Worm (Caenorhabditis elegans) whole organism, young adult: ENCODE data around the gene F16B3.3.
A peak's percentile ranks its signal among the peaks of the same experiment; 100 is the strongest.

Experiments
- B0019.2 ChIP-seq: fragments of 200-800 bp; sonication (Bioruptor generic); conservative IDR thresholded peaks from 2 replicates; pipeline ENCODE4 v1.3.6; 2022; ENCODE audit warnings: missing genetic modification reagents, missing genetic modification characterization, missing compliant biosample characterization
- B0336.3 ChIP-seq: fragments of 200-800 bp; sonication (Bioruptor generic); IDR thresholded peaks from 2 replicates; pipeline ENCODE4 v1.3.6; 2022; ENCODE audit warnings: missing genetic modification characterization, missing compliant biosample characterization
- F10E7.11 ChIP-seq: sonication (generic microtip); optimal IDR thresholded peaks from 2 replicates; lab custom pipeline; 2017; ENCODE audit warnings: mild to moderate bottlenecking, missing genetic modification characterization, moderate library complexity, missing compliant biosample characterization
- F22D6.2 ChIP-seq: sonication (generic microtip); optimal IDR thresholded peaks from 2 replicates; lab custom pipeline; 2016; ENCODE audit warnings: mild to moderate bottlenecking, missing genetic modification characterization, missing compliant biosample characterization
- F57C9.4 ChIP-seq: sonication (generic microtip); optimal IDR thresholded peaks from 2 replicates; lab custom pipeline; 2017; ENCODE audit warnings: mild to moderate bottlenecking, missing genetic modification characterization, missing compliant biosample characterization
- K12H6.12 ChIP-seq: fragments of 200-800 bp; sonication (Bioruptor generic); optimal IDR thresholded peaks from 2 replicates; lab custom pipeline; 2018; ENCODE audit warnings: mild to moderate bottlenecking, missing genetic modification characterization, missing compliant biosample characterization
- T26A5.8 ChIP-seq: sonication (generic microtip); optimal IDR thresholded peaks from 2 replicates; lab custom pipeline; 2016; ENCODE audit warnings: missing genetic modification characterization, missing compliant biosample characterization
- Y67H2A.10 ChIP-seq: fragments of 200-800 bp; sonication (Bioruptor generic); conservative IDR thresholded peaks from 2 replicates; pipeline ENCODE4 v1.3.6; 2022; ENCODE audit warnings: missing genetic modification reagents, missing genetic modification characterization, missing compliant biosample characterization
- ama-1 ChIP-seq, 3 experiments: fragments of 150-350 bp in 1 of 3; sonication (generic microtip) in 2 of 3; optimal IDR thresholded peaks; 2 replicates each; lab custom pipeline; 2014 to 2018; ENCODE audit warnings: missing biosample characterization in 2 of 3, missing genetic modification characterization in 2 of 3, missing genetic modification reagents in 2 of 3
- attf-5 ChIP-seq: fragments of 200-800 bp; sonication (Bioruptor generic); optimal IDR thresholded peaks from 2 replicates; lab custom pipeline; 2018; ENCODE audit warnings: mild to moderate bottlenecking, missing genetic modification characterization, missing compliant biosample characterization
- attf-6 ChIP-seq: fragments of 200-800 bp; sonication (Bioruptor generic); IDR thresholded peaks from 2 replicates; pipeline ENCODE4 v1.3.6; 2022; ENCODE audit warnings: missing genetic modification reagents, missing genetic modification characterization, missing compliant biosample characterization
- cebp-1 ChIP-seq, 2 experiments: fragments of 200-800 bp in 1 of 2; sonication (Bioruptor generic) in 1 of 2; sonication (generic microtip) in 1 of 2; IDR thresholded peaks in 1 of 2; optimal IDR thresholded peaks in 1 of 2; 2 replicates each; pipeline versions ENCODE4 v1.3.6 to Lab custom; 2017 to 2022; ENCODE audit warnings: missing compliant biosample characterization in 2 of 2, missing genetic modification characterization in 2 of 2, mild to moderate bottlenecking in 1 of 2, missing genetic modification reagents in 1 of 2, moderate library complexity in 1 of 2
- ceh-100 ChIP-seq: fragments of 200-800 bp; sonication (Bioruptor generic); IDR thresholded peaks from 2 replicates; pipeline ENCODE4 v1.3.6; 2022; ENCODE audit warnings: missing genetic modification reagents, missing genetic modification characterization, missing compliant biosample characterization
- efl-1 ChIP-seq: fragments of 150-350 bp; optimal IDR thresholded peaks from 2 replicates; lab custom pipeline; 2014; ENCODE audit warnings: missing biosample characterization, missing genetic modification reagents, missing genetic modification characterization
- ets-4 ChIP-seq: fragments of 200-800 bp; sonication (Bioruptor generic); optimal IDR thresholded peaks from 2 replicates; lab custom pipeline; 2018; ENCODE audit warnings: mild to moderate bottlenecking, missing genetic modification characterization, missing compliant biosample characterization
- hlh-26 ChIP-seq: fragments of 200-800 bp; sonication (Bioruptor generic); conservative IDR thresholded peaks from 2 replicates; pipeline ENCODE4 v1.3.6; 2022; ENCODE audit warnings: missing genetic modification reagents, missing genetic modification characterization, missing compliant biosample characterization
- hmg-1.2 ChIP-seq: fragments of 200-800 bp; sonication (Bioruptor generic); IDR thresholded peaks from 2 replicates; pipeline ENCODE4 v1.3.6; 2022; ENCODE audit warnings: missing genetic modification reagents, missing genetic modification characterization, missing compliant biosample characterization
- hmg-20 ChIP-seq: fragments of 200-800 bp; sonication (Bioruptor generic); IDR thresholded peaks from 2 replicates; pipeline ENCODE4 v1.3.6; 2022; ENCODE audit warnings: missing genetic modification reagents, missing genetic modification characterization, missing compliant biosample characterization
- let-607 ChIP-seq, 2 experiments: fragments of 200-800 bp in 1 of 2; sonication (Bioruptor generic) in 1 of 2; sonication (generic microtip) in 1 of 2; optimal IDR thresholded peaks; 2 replicates each; lab custom pipeline; 2016 to 2018; ENCODE audit warnings: mild to moderate bottlenecking in 2 of 2, missing compliant biosample characterization in 2 of 2, missing genetic modification characterization in 2 of 2, moderate library complexity in 2 of 2, missing genotype in 1 of 2
- lin-26 ChIP-seq: fragments of 200-800 bp; sonication (Bioruptor generic); IDR thresholded peaks from 2 replicates; pipeline ENCODE4 v1.3.6; 2022; ENCODE audit warnings: missing genetic modification reagents, missing genetic modification characterization, missing compliant biosample characterization
- lin-35 ChIP-seq, 3 experiments: fragments of 150-350 bp in 2 of 3; sonication (generic microtip) in 1 of 3; optimal IDR thresholded peaks; 2 replicates each; lab custom pipeline; 2014 to 2018; ENCODE audit warnings: missing biosample characterization in 3 of 3, missing genetic modification characterization in 3 of 3, missing genetic modification reagents in 3 of 3
- lsl-1 ChIP-seq: fragments of 200-800 bp; sonication (Bioruptor generic); optimal IDR thresholded peaks from 2 replicates; lab custom pipeline; 2018; ENCODE audit warnings: mild to moderate bottlenecking, missing genetic modification characterization, moderate library complexity, missing compliant biosample characterization
- lsy-27 ChIP-seq: sonication (generic microtip); optimal IDR thresholded peaks from 2 replicates; lab custom pipeline; 2017; ENCODE audit warnings: missing genetic modification characterization, mild to moderate bottlenecking, missing compliant biosample characterization, antibody characterized with exemption, missing genotype, borderline replicate concordance; ENCODE audit not compliant: insufficient read depth
- nhr-179 ChIP-seq: sonication (generic microtip); optimal IDR thresholded peaks from 2 replicates; lab custom pipeline; 2016; ENCODE audit warnings: mild to moderate bottlenecking, missing genetic modification characterization, missing compliant biosample characterization
- pbrm-1 ChIP-seq: fragments of 200-800 bp; sonication (Bioruptor generic); IDR thresholded peaks from 2 replicates; pipeline ENCODE4 v1.3.6; 2022; ENCODE audit warnings: missing genetic modification reagents, missing genetic modification characterization, missing compliant biosample characterization
- sea-2 ChIP-seq: fragments of 200-800 bp; sonication (Bioruptor generic); IDR thresholded peaks from 2 replicates; pipeline ENCODE4 v1.3.6; 2022; ENCODE audit warnings: missing genetic modification characterization, missing compliant biosample characterization
- snpc-4 ChIP-seq, 5 experiments: fragments of 150-350 bp in 1 of 5; sonication (generic microtip) in 4 of 5; optimal IDR thresholded peaks; 2 replicates each; lab custom pipeline; 2014 to 2018; ENCODE audit warnings: missing genetic modification characterization in 5 of 5, missing biosample characterization in 3 of 5, antibody characterized with exemption in 2 of 5, mild to moderate bottlenecking in 2 of 5, missing compliant biosample characterization in 2 of 5, missing genotype in 2 of 5, moderate library complexity in 2 of 5, missing genetic modification reagents in 1 of 5
- somi-1 ChIP-seq: fragments of 200-800 bp; sonication (Bioruptor generic); optimal IDR thresholded peaks from 2 replicates; lab custom pipeline; 2018; ENCODE audit warnings: mild to moderate bottlenecking, missing genetic modification characterization, missing compliant biosample characterization
- tbx-9 ChIP-seq: sonication (generic microtip); optimal IDR thresholded peaks from 2 replicates; lab custom pipeline; 2016; ENCODE audit warnings: borderline replicate concordance, missing genetic modification characterization, inconsistent platforms, missing compliant biosample characterization
- xnd-1 ChIP-seq: sonication (generic microtip); optimal IDR thresholded peaks from 2 replicates; lab custom pipeline; 2016; ENCODE audit warnings: missing genotype, missing genetic modification reagents, missing genetic modification characterization, missing compliant biosample characterization
- ztf-25 ChIP-seq: fragments of 200-800 bp; sonication (Bioruptor generic); IDR thresholded peaks from 2 replicates; pipeline ENCODE4 v1.3.6; 2022; ENCODE audit warnings: missing genetic modification reagents, missing genetic modification characterization, missing compliant biosample characterization
- ztf-26 ChIP-seq: sonication (generic microtip); optimal IDR thresholded peaks from 2 replicates; lab custom pipeline; 2017; ENCODE audit warnings: missing genetic modification characterization, missing compliant biosample characterization
- ztf-6 ChIP-seq: fragments of 200-800 bp; sonication (Bioruptor generic); IDR thresholded peaks from 2 replicates; pipeline ENCODE4 v1.3.6; 2022; ENCODE audit warnings: missing genetic modification reagents, missing genetic modification characterization, missing compliant biosample characterization

The F16B3.3 gene

DNA sequence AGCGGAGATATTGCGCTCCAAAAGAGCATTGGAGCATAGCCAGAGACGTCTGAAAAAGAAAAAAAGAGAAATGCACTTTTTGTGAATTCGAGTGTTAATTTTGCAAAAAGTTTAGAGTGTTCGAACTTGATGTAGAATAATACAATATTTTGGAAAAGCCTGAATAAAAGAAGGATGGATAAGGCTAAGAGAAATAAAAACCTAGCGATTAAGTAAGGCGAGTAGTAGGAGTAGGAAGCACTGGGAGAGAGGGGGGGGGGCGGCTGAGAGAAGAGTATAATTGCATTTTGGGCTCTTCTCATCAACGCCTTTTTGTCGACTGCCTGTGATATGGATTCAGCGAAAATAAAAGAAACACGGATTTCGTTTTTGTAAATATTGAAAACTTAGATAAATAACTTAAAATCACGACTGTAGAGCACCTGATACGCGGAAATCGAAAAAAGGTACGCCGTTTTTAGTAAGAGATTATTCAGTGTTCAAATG is at the start of gene F16B3.3:
Gene F16B3.3, minus strand, starts transcription at position 51 of the 486 bp plus-strand sequence.
- TF ChIP-seq ztf-26 (tag; lab: Kevin White, UChicago) (no peak), hmg-20 (GFP tag; lab: Robert Waterston, UW) (no peak), ets-4 (no peak), hlh-26 (GFP tag; lab: Robert Waterston, UW) (no peak), sea-2 (GFP tag; lab: Robert Waterston, UW) (no peak)

DNA sequence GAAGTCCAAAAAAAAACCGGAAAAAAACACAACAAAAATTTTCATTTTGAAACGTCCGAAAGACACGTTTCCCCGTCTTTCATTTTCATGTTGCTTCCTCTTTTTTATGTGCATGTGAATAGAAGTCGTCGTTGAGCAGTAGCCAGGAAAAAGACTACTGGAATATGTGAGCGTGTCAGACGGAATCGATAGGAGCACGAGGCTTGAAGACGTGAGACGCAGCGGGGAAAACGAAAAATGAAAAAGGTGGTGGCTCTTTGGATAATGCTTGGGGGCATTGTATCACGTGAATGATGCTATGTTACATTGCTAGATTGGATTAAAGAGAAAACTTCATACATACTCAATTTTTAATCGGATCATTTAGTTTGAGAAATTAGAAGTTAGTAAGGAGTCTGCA is 48.4 kb upstream of the F16B3.3 start:
- TF ChIP-seq cebp-1 (GFP tag; IDR thresholded peaks at IDR 0.05; lab: Robert Waterston, UW) (no peak), cebp-1 (tag; optimal IDR thresholded peaks at IDR 0.05; lab: Kevin White, UChicago) (peak; percentile 13), lin-35 (GFP tag; optimal IDR thresholded peaks at IDR 0.05; lab: Kevin White, UChicago) (peak in 1 of 3 experiments; percentile 25), somi-1 (no peak), hmg-1.2 (GFP tag; lab: Robert Waterston, UW) (peak; percentile 42; the same call in 1 of the 2 replicates)
- TF ChIP-seq, all 124 proteins: peak for 3

- TF ChIP-seq F57C9.4 (tag; lab: Kevin White, UChicago) (no peak), lin-26 (GFP tag; lab: Robert Waterston, UW) (no peak), efl-1 (GFP tag; lab: Kevin White, UChicago) (no peak), T26A5.8 (no peak), lsl-1 (GFP tag; lab: Kevin White, UChicago) (no peak), ztf-6 (GFP tag; lab: Robert Waterston, UW) (no peak), ztf-25 (GFP tag; lab: Robert Waterston, UW) (no peak), attf-5 (GFP tag; lab: Kevin White, UChicago) (no peak), ama-1 (optimal IDR thresholded peaks at IDR 0.05; lab: Kevin White, UChicago) (no peak), ama-1 (GFP tag; optimal IDR thresholded peaks at IDR 0.05; lab: Kevin White, UChicago) (no peak), tbx-9 (tag; lab: Kevin White, UChicago) (no peak), K12H6.12 (tag; lab: Kevin White, UChicago) (no peak), attf-6 (GFP tag; lab: Robert Waterston, UW) (no peak), ceh-100 (GFP tag; lab: Robert Waterston, UW) (no peak), pbrm-1 (no peak), cebp-1 (GFP tag; IDR thresholded peaks at IDR 0.05; lab: Robert Waterston, UW) (no peak), cebp-1 (tag; optimal IDR thresholded peaks at IDR 0.05; lab: Kevin White, UChicago) (no peak), snpc-4 (GFP tag; optimal IDR thresholded peaks at IDR 0.05; lab: Kevin White, UChicago) (no peak), snpc-4 (tag; optimal IDR thresholded peaks at IDR 0.05; lab: Kevin White, UChicago) (no peak), xnd-1 (tag; lab: Kevin White, UChicago) (no peak), B0336.3 (GFP tag; lab: Robert Waterston, UW) (no peak), lsy-27 (tag; lab: Kevin White, UChicago) (no peak)
Observed at ce11 chrV:1364346-1364745, 46.6 kb upstream of the F16B3.3 start.

DNA sequence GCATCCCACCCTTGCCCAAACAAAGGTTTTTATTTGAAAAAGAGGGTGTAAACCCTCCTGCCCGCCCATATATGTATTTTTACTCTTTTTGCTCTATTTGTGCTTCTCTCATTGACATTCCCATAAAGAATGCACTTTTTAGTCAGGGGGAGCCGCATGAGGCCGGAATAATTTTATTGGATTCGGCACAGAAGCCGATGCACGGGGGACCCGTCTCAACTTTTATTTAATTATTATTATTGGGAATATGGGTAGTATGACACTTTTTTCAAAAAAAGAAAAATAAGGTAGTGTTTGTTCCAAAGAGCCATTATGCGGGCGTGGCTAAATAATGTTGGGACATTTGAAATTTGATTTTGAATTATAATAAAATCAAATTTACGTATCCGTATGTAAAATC is 44.3 kb upstream of the F16B3.3 start:
- TF ChIP-seq ets-4 (no peak), attf-6 (GFP tag; lab: Robert Waterston, UW) (no peak), B0019.2 (GFP tag; lab: Robert Waterston, UW) (no peak), F22D6.2 (tag; lab: Kevin White, UChicago) (no peak), let-607 (tag; optimal IDR thresholded peaks at IDR 0.05; lab: Kevin White, UChicago) (no peak), Y67H2A.10 (GFP tag; lab: Robert Waterston, UW) (no peak), F10E7.11 (no peak), nhr-179 (tag; lab: Kevin White, UChicago) (no peak)
